Fruit fly (Drosophila melanogaster): ENCODE measurements around the gene Sdic4.
A peak's percentile ranks its signal among the peaks of the same experiment; 100 is the strongest.
"Not testable (repeated sequence)": the region's sequence is repeated elsewhere in the genome, so short reads cannot be mapped to it uniquely, and the experiment has no call there.

Sdic4 gene

dm6 chrX:20224920-20225319 lies at the start of gene Sdic4:
Gene Sdic4 (minus strand): TSS chrX:20225020.
- TF ChIP-seq psq, Myc, insv (optimal IDR thresholded peaks at IDR 0.05): not testable (repeated sequence)

- TF ChIP-seq Sin3A (optimal IDR thresholded peaks at IDR 0.05) (no peak), Myc (optimal IDR thresholded peaks at IDR 0.05) (no peak), h (optimal IDR thresholded peaks at IDR 0.05) (no peak), insv (optimal IDR thresholded peaks at IDR 0.05) (no peak), ttk (optimal IDR thresholded peaks at IDR 0.05) (no peak), psq (optimal IDR thresholded peaks at IDR 0.05) (no peak)
Measured at dm6 chrX:20269669-20270068, 44.8 kb upstream of the Sdic4 start, which contains the start of gene Inx6. Gene Inx6 (minus strand): TSS chrX:20269769.

DNA sequence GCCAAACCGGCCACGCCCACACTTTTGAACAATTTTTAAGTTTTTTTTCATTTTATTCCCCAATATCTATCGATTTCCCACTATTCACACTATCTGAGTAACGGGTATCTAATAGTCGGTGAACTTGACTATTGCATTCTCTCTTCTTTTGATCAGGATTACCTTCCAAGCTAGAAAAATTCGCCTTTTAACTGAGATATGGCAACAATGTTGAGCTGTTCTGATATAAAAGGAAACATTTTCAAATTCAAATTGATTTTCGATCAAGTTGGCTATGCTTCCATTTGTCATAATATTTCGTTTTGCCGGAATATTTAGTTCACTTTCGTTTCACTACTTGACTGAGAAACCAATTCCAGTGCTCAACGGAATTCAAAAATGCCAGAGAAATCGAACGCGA lies 34.1 kb upstream of the Sdic4 start, which contains the start of gene CG42577:
Gene CG42577 (plus strand): TSS at position 301 of the 400 bp plus-strand sequence.
- not testable (repeated sequence) for TF ChIP-seq h, insv, Myc (optimal IDR thresholded peaks at IDR 0.05)

- TF ChIP-seq insv (optimal IDR thresholded peaks at IDR 0.05) (no peak), ttk (optimal IDR thresholded peaks at IDR 0.05) (no peak), psq (optimal IDR thresholded peaks at IDR 0.05) (peak; percentile 97), h (optimal IDR thresholded peaks at IDR 0.05) (no peak)
Measured at dm6 chrX:20256849-20257590, 32.2 kb upstream of the Sdic4 start, which contains the start of gene CG17065. Gene CG17065 (minus strand): TSS chrX:20257199.

DNA sequence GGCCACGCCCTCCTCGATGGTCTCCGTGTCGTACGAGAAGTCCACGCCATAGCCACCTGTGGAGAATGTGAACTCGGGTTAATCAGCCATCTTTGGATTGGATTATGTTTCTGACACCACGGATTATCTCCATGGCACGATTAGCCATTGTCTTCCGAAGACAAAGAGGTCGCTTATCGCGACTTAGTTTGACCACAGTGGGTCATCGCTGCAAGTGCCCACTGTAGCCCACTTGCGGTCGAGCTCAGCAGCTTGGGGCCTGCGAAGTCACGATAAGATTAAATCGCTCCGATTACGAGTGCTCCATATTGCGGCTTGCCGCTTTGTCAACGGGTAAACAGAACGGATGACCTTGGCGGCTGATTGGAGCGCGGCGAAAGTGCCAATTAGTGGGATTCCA lies 31.2 kb upstream of the Sdic4 start:
- no peak for TF ChIP-seq insv (optimal IDR thresholded peaks at IDR 0.05)
- TF ChIP-seq Sin3A (optimal IDR thresholded peaks at IDR 0.05), result no peak
- TF ChIP-seq h (optimal IDR thresholded peaks at IDR 0.05), result no peak
- no peak for TF ChIP-seq psq (optimal IDR thresholded peaks at IDR 0.05)
- TF ChIP-seq Myc (optimal IDR thresholded peaks at IDR 0.05), result no peak
- TF ChIP-seq ttk (optimal IDR thresholded peaks at IDR 0.05), result no peak

DNA sequence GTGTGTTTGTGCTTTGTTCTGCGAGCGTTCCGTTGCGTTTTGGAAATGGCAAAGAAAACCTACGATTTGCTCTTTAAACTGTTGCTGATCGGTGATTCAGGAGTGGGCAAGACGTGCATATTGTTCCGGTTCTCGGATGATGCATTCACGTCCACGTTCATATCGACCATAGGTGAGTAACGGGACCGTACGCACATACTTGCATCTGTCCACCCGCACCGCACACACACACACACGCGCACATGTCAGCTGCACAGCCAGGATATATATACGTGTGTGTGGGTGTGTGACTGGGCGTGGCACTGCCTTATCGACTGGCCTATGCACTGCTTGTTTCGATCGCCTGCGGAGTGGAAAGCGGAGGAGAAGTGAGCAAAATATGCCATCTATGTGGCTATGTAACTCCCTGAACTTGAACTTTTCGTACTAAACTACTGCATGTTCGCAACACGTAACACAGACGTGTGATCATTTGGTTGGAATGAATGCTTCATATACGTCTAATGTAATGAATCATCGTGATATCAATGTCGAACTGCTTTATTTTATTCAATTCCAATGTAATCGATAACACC lies 26.9 kb upstream of the Sdic4 start:
- TF ChIP-seq h (optimal IDR thresholded peaks at IDR 0.05) (no peak), ttk (optimal IDR thresholded peaks at IDR 0.05) (no peak), psq (optimal IDR thresholded peaks at IDR 0.05) (no peak), Sin3A (optimal IDR thresholded peaks at IDR 0.05) (no peak), Myc (optimal IDR thresholded peaks at IDR 0.05) (no peak), insv (optimal IDR thresholded peaks at IDR 0.05) (no peak)

DNA sequence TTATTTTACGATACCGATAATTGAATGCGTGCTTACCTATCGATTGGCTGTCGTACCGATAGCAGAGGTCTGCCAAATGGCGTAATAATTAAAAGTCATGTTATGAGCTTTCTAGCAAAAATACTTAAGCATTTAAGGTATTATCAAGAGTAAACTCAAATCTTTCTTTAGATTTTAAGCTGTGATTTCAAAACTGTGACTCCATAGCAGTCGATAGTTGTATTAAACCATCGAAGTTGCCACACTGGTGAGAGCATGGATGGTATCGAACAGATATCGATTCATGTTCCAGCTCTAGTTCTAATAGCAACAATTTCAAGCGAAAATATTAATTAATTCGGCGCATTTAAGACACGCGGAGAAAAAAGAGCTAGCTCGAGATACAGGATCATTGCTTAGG lies 26.2 kb upstream of the Sdic4 start, which contains the start of the genes CG17068 and Rab10:
Gene CG17068 (minus strand): TSS at position 25 of the 400 bp plus-strand sequence.
Gene Rab10 (plus strand): TSS at position 270 of the 400 bp plus-strand sequence.
- TF ChIP-seq h (optimal IDR thresholded peaks at IDR 0.05) (no peak), insv (optimal IDR thresholded peaks at IDR 0.05) (no peak), ttk (optimal IDR thresholded peaks at IDR 0.05) (no peak), Sin3A (optimal IDR thresholded peaks at IDR 0.05) (no peak), psq (optimal IDR thresholded peaks at IDR 0.05) (no peak), Myc (optimal IDR thresholded peaks at IDR 0.05) (no peak)

dm6 chrX:20247710-20248109 lies 22.9 kb upstream of the Sdic4 start:
- TF ChIP-seq insv (optimal IDR thresholded peaks at IDR 0.05) (no peak), ttk (optimal IDR thresholded peaks at IDR 0.05) (no peak), Sin3A (optimal IDR thresholded peaks at IDR 0.05) (no peak), psq (optimal IDR thresholded peaks at IDR 0.05) (no peak), h (optimal IDR thresholded peaks at IDR 0.05) (no peak), Myc (optimal IDR thresholded peaks at IDR 0.05) (no peak)

- TF ChIP-seq insv (optimal IDR thresholded peaks at IDR 0.05) (no peak), psq (optimal IDR thresholded peaks at IDR 0.05) (no peak), Sin3A (optimal IDR thresholded peaks at IDR 0.05) (no peak), ttk (optimal IDR thresholded peaks at IDR 0.05) (no peak)
Measured at dm6 chrX:20245218-20245863, 20.5 kb upstream of the Sdic4 start.

dm6 chrX:20244278-20244677 lies 19.5 kb upstream of the Sdic4 start, which contains the start of gene Peritrophin-A:
Gene Peritrophin-A (plus strand): TSS chrX:20244647.
- TF ChIP-seq psq (optimal IDR thresholded peaks at IDR 0.05) (no peak), h (optimal IDR thresholded peaks at IDR 0.05) (no peak), Sin3A (optimal IDR thresholded peaks at IDR 0.05) (no peak), Myc (optimal IDR thresholded peaks at IDR 0.05) (no peak), ttk (optimal IDR thresholded peaks at IDR 0.05) (no peak), insv (optimal IDR thresholded peaks at IDR 0.05) (no peak)

DNA sequence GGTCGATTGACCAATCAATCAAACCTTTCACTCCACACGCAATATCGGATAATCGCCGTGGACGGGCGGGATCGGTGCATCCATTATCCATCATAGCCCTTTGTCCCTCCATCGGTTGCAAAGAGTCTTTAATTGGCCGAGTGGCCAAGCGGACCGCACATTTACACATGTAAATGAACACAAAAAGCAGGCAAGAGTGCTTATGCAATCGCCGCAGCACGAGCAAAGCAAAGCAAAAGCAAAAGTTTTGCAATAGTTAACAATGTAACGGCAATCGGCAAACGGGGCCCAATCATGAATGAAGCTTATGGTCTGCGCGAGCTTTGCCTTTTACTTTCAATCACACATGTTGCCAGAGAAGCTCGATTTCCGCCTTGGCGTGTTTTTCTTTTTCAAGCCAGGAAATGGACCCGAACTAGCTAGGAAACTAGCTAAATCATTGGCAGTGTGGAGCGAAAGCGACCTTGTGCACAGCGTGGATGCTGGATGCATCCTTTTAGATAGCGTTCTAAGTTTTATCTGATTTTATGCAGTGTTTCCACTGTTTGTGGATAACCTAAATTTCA lies 18.5 kb upstream of the Sdic4 start:
- TF ChIP-seq psq (optimal IDR thresholded peaks at IDR 0.05) (no peak), insv (optimal IDR thresholded peaks at IDR 0.05) (no peak)

DNA sequence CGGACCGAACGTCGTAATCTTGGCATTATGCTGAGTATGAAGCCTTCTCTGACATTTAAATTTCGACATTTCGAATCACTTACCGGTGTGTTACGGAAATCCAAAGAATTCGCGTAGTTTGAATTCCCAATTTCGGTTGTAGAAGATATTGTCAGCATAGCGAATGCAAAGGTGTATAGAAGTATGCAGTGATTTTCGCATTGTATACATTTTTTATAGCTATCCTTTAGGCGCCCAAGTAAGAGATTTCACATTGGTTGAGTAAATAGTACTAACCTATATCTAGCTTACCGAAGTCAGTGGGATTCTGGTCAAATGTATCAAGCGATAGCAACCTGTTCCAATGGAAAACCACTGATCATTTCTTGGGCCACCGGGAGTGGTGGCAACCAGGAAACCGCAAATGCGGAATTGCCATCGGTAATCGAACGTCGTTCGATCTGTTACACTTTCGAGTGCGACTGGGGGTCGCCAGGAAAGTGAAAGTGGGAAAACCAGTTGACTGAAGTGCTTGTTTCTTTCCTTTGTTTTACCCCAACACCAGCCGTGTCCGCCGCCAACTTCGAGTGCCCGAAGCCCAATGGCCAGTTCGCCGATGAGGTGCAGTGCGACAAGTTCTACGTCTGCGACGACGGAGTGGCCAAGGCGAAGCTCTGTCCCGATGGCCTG lies 15.8 kb upstream of the Sdic4 start:
- TF ChIP-seq psq (optimal IDR thresholded peaks at IDR 0.05) (no peak), Sin3A (optimal IDR thresholded peaks at IDR 0.05) (no peak), insv (optimal IDR thresholded peaks at IDR 0.05) (no peak), ttk (optimal IDR thresholded peaks at IDR 0.05) (no peak), h (optimal IDR thresholded peaks at IDR 0.05) (no peak)
